Fruit fly (Drosophila melanogaster) whole organism, embryonic: ENCODE data around the gene nAChRalpha6.
A peak's percentile ranks its signal among the peaks of the same experiment; 100 is the strongest.

ENCODE experiments used
- Antp ChIP-seq: fragments of 200-800 bp; sonication (Bioruptor generic); optimal IDR thresholded peaks from 3 replicates; lab custom pipeline; 2016; ENCODE audit warnings: missing biosample characterization, missing genetic modification characterization
- Asciz ChIP-seq: fragments of 200-800 bp; sonication (Bioruptor generic); optimal IDR thresholded peaks from 2 replicates; lab custom pipeline; 2017; ENCODE audit warnings: missing biosample characterization, mild to moderate bottlenecking, missing genetic modification characterization, missing genetic modification reagents
- Bteb2 ChIP-seq: fragments of 200-800 bp; sonication (Bioruptor generic); optimal IDR thresholded peaks from 2 replicates; lab custom pipeline; 2016; ENCODE audit warnings: missing biosample characterization, missing genetic modification characterization
- CG13123 ChIP-seq: fragments of 200-800 bp; sonication (Bioruptor generic); optimal IDR thresholded peaks from 2 replicates; lab custom pipeline; 2016; ENCODE audit warnings: missing biosample characterization, missing genetic modification characterization
- CG17359 ChIP-seq: fragments of 200-800 bp; sonication (Bioruptor generic); optimal IDR thresholded peaks from 3 replicates; lab custom pipeline; 2018; ENCODE audit warnings: missing biosample characterization, mild to moderate bottlenecking, missing genetic modification characterization, moderate library complexity
- CG33213 ChIP-seq: fragments of 200-800 bp; sonication (Bioruptor generic); optimal IDR thresholded peaks from 3 replicates; lab custom pipeline; 2016; ENCODE audit warnings: missing biosample characterization, missing genetic modification characterization
- CG34224 ChIP-seq: fragments of 200-800 bp; sonication (Bioruptor generic); IDR thresholded peaks from 3 replicates; pipeline ENCODE4 v1.3.6; 2022; ENCODE audit warnings: missing biosample characterization, missing genetic modification characterization; ENCODE audit not compliant: partially characterized antibody
- CG34376 ChIP-seq: fragments of 200-800 bp; sonication (Bioruptor generic); optimal IDR thresholded peaks from 2 replicates; lab custom pipeline; 2018; ENCODE audit warnings: missing biosample characterization, mild to moderate bottlenecking, missing genetic modification characterization
- CG4820 ChIP-seq: fragments of 200-800 bp; sonication (Bioruptor generic); optimal IDR thresholded peaks from 3 replicates; lab custom pipeline; 2016; ENCODE audit warnings: missing biosample characterization, missing genetic modification characterization
- CG4854 ChIP-seq: fragments of 200-800 bp; sonication (Bioruptor generic); optimal IDR thresholded peaks from 2 replicates; lab custom pipeline; 2016; ENCODE audit warnings: missing biosample characterization, missing genetic modification characterization, inconsistent platforms
- CG6175 ChIP-seq: fragments of 200-800 bp; sonication (Bioruptor generic); IDR thresholded peaks from 3 replicates; pipeline ENCODE4 v1.3.6; 2022; ENCODE audit warnings: missing biosample characterization, missing genetic modification characterization
- CG6254 ChIP-seq: fragments of 200-800 bp; sonication (Bioruptor generic); optimal IDR thresholded peaks from 3 replicates; lab custom pipeline; 2017; ENCODE audit warnings: mild to moderate bottlenecking, missing biosample characterization, missing genetic modification reagents, missing genetic modification characterization
- CG6272 ChIP-seq: fragments of 200-800 bp; sonication (Bioruptor generic); IDR thresholded peaks from 2 replicates; pipeline ENCODE4 v1.3.6; 2022; ENCODE audit warnings: missing biosample characterization, missing genetic modification characterization
- CG6791 ChIP-seq: fragments of 200-800 bp; sonication (Bioruptor generic); IDR thresholded peaks from 3 replicates; pipeline ENCODE4 v1.3.6; 2022; ENCODE audit warnings: missing biosample characterization, missing genetic modification characterization; ENCODE audit not compliant: partially characterized antibody
- CG7271 ChIP-seq: fragments of 200-800 bp; sonication (Bioruptor generic); optimal IDR thresholded peaks from 2 replicates; lab custom pipeline; 2018; ENCODE audit warnings: missing biosample characterization, mild to moderate bottlenecking, missing genetic modification characterization, moderate library complexity
- CG9437 ChIP-seq: fragments of 200-800 bp; sonication (Bioruptor generic); optimal IDR thresholded peaks from 2 replicates; lab custom pipeline; 2018; ENCODE audit warnings: missing biosample characterization, mild to moderate bottlenecking, missing genetic modification characterization
- CG9727 ChIP-seq: fragments of 200-800 bp; sonication (Bioruptor generic); optimal IDR thresholded peaks from 3 replicates; lab custom pipeline; 2017; ENCODE audit warnings: missing biosample characterization, mild to moderate bottlenecking, missing genetic modification characterization
- Chrac-16 ChIP-seq: fragments of 200-800 bp; sonication (Bioruptor generic); optimal IDR thresholded peaks from 3 replicates; lab custom pipeline; 2016; ENCODE audit warnings: missing biosample characterization, missing genetic modification characterization
- Dip3 ChIP-seq: fragments of 200-800 bp; sonication (Bioruptor generic); optimal IDR thresholded peaks from 3 replicates; lab custom pipeline; 2016; ENCODE audit warnings: missing biosample characterization, missing genetic modification characterization
- Doc3 ChIP-seq: fragments of 200-800 bp; sonication (Bioruptor generic); IDR thresholded peaks from 3 replicates; pipeline ENCODE4 v1.3.6; 2022; ENCODE audit warnings: missing biosample characterization, missing genetic modification characterization; ENCODE audit not compliant: partially characterized antibody
- HLH4C ChIP-seq: fragments of 200-800 bp; sonication (Bioruptor generic); IDR thresholded peaks from 3 replicates; pipeline ENCODE4 v1.3.6; 2022; ENCODE audit warnings: missing biosample characterization, missing genetic modification characterization; ENCODE audit not compliant: partially characterized antibody
- HLHmδ ChIP-seq: fragments of 200-800 bp; sonication (Bioruptor generic); optimal IDR thresholded peaks from 2 replicates; lab custom pipeline; 2018; ENCODE audit warnings: missing biosample characterization, mild to moderate bottlenecking, missing genetic modification characterization, moderate library complexity
- Hr51 ChIP-seq, 2 experiments: fragments of 200-800 bp; sonication (Bioruptor generic); optimal IDR thresholded peaks; 2 replicates in 1 of 2; 3 replicates in 1 of 2; lab custom pipeline; 2016 to 2018; ENCODE audit warnings: missing biosample characterization in 2 of 2, missing genetic modification characterization in 2 of 2, mild to moderate bottlenecking in 1 of 2, moderate library complexity in 1 of 2
- Lpt ChIP-seq: fragments of >200 bp; optimal IDR thresholded peaks from 2 replicates; lab custom pipeline; 2018; ENCODE audit warnings: missing biosample characterization, missing genetic modification characterization
- Rfx ChIP-seq: fragments of 200-800 bp; sonication (Bioruptor generic); IDR thresholded peaks from 2 replicates; pipeline ENCODE4 v1.3.6; 2022; ENCODE audit warnings: missing biosample characterization, missing genetic modification characterization
- Sry-δ ChIP-seq: fragments of 200-800 bp; sonication (Bioruptor generic); optimal IDR thresholded peaks from 2 replicates; lab custom pipeline; 2016; ENCODE audit warnings: missing biosample characterization, missing genetic modification characterization
- Ssrp ChIP-seq: fragments of 200-800 bp; sonication (Bioruptor generic); optimal IDR thresholded peaks from 2 replicates; lab custom pipeline; 2018; ENCODE audit warnings: missing biosample characterization, mild to moderate bottlenecking, missing genetic modification characterization, moderate library complexity
- ab ChIP-seq: fragments of 200-800 bp; sonication (Bioruptor generic); optimal IDR thresholded peaks from 2 replicates; lab custom pipeline; 2016; ENCODE audit warnings: missing biosample characterization, missing genetic modification characterization
- abd-A ChIP-seq: fragments of 200-800 bp; sonication (Bioruptor generic); optimal IDR thresholded peaks from 3 replicates; lab custom pipeline; 2019; ENCODE audit warnings: missing biosample characterization, mild to moderate bottlenecking, missing genetic modification characterization, moderate library complexity
- aop ChIP-seq: fragments of 200-800 bp; sonication (Bioruptor generic); IDR thresholded peaks from 2 replicates; pipeline ENCODE4 v1.3.6; 2022; ENCODE audit warnings: missing biosample characterization, missing genetic modification characterization
- chm ChIP-seq: fragments of 200-800 bp; sonication (Bioruptor generic); IDR thresholded peaks from 2 replicates; pipeline ENCODE4 v1.3.6; 2022; ENCODE audit warnings: missing biosample characterization, missing genetic modification characterization
- cwo ChIP-seq: fragments of 200-800 bp; sonication (Bioruptor generic); optimal IDR thresholded peaks from 3 replicates; lab custom pipeline; 2017; ENCODE audit warnings: missing biosample characterization, missing genetic modification characterization, mild to moderate bottlenecking, moderate library complexity, missing genetic modification reagents
- da ChIP-seq: fragments of 200-800 bp; sonication (Bioruptor generic); optimal IDR thresholded peaks from 2 replicates; lab custom pipeline; 2016; ENCODE audit warnings: missing biosample characterization, missing genetic modification characterization
- danr ChIP-seq: fragments of 200-800 bp; sonication (Bioruptor generic); IDR thresholded peaks from 2 replicates; pipeline ENCODE4 v1.3.6; 2022; ENCODE audit warnings: missing biosample characterization, missing genetic modification characterization
- dati ChIP-seq: fragments of 200-800 bp; sonication (Bioruptor generic); IDR thresholded peaks from 2 replicates; pipeline ENCODE4 v1.3.6; 2022; ENCODE audit warnings: missing biosample characterization, missing genetic modification characterization
- fru ChIP-seq: fragments of >200 bp; optimal IDR thresholded peaks from 2 replicates; lab custom pipeline; 2017
- gcm ChIP-seq: fragments of 200-800 bp; sonication (Bioruptor generic); optimal IDR thresholded peaks from 2 replicates; lab custom pipeline; 2019; ENCODE audit warnings: missing biosample characterization, mild to moderate bottlenecking, missing genetic modification characterization, moderate library complexity
- grau ChIP-seq: fragments of 200-800 bp; optimal IDR thresholded peaks from 3 replicates; lab custom pipeline; 2019; ENCODE audit warnings: missing biosample characterization, mild to moderate bottlenecking, missing genetic modification characterization, moderate library complexity
- gsb-n ChIP-seq: fragments of 200-800 bp; sonication (Bioruptor generic); optimal IDR thresholded peaks from 3 replicates; lab custom pipeline; 2018; ENCODE audit warnings: missing biosample characterization, mild to moderate bottlenecking, missing genetic modification characterization
- hb ChIP-seq: fragments of 200-800 bp; sonication (Bioruptor generic); IDR thresholded peaks from 3 replicates; pipeline ENCODE4 v1.3.6; 2022; ENCODE audit warnings: missing biosample characterization, missing genetic modification characterization; ENCODE audit not compliant: partially characterized antibody
- ken ChIP-seq: fragments of 200-800 bp; sonication (Bioruptor generic); IDR thresholded peaks from 3 replicates; pipeline ENCODE4 v1.3.6; 2022; ENCODE audit warnings: missing biosample characterization, missing genetic modification characterization
- klu ChIP-seq: fragments of 200-800 bp; sonication (Bioruptor generic); IDR thresholded peaks from 2 replicates; pipeline ENCODE4 v1.3.6; 2022; ENCODE audit warnings: missing biosample characterization, missing genetic modification characterization
- prd ChIP-seq, 3 experiments: fragments of >200 bp in 2 of 3; fragments of 200-800 bp in 1 of 3; sonication (Bioruptor generic) in 1 of 3; optimal IDR thresholded peaks in 2 of 3; IDR thresholded peaks in 1 of 3; 2 replicates in 2 of 3; 3 replicates in 1 of 3; pipeline versions ENCODE4 v1.3.6 to Lab custom; 2017 to 2022; ENCODE audit warnings: missing biosample characterization in 1 of 3, missing genetic modification characterization in 1 of 3
- psq ChIP-seq: fragments of 200-800 bp; sonication (Bioruptor generic); optimal IDR thresholded peaks from 2 replicates; lab custom pipeline; 2017; ENCODE audit warnings: missing biosample characterization, missing genetic modification characterization
- pzg ChIP-seq: fragments of 200-800 bp; sonication (Bioruptor generic); optimal IDR thresholded peaks from 3 replicates; lab custom pipeline; 2018; ENCODE audit warnings: missing biosample characterization, mild to moderate bottlenecking, missing genetic modification characterization, moderate library complexity
- sens ChIP-seq: fragments of 200-800 bp; sonication (Bioruptor generic); peaks from one replicate; lab custom pipeline; 2016; ENCODE audit warnings: missing biosample characterization, missing genetic modification characterization
- seq ChIP-seq: fragments of 200-800 bp; sonication (Bioruptor generic); IDR thresholded peaks from 2 replicates; pipeline ENCODE4 v1.3.6; 2022; ENCODE audit warnings: missing biosample characterization, missing genetic modification characterization
- slou ChIP-seq: fragments of 200-800 bp; sonication (Bioruptor generic); optimal IDR thresholded peaks from 3 replicates; lab custom pipeline; 2016; ENCODE audit warnings: missing biosample characterization, missing genetic modification characterization
- slp2 ChIP-seq: fragments of 200-800 bp; sonication (Bioruptor generic); optimal IDR thresholded peaks from 2 replicates; lab custom pipeline; 2016; ENCODE audit warnings: missing biosample characterization, missing genetic modification characterization
- ttk ChIP-seq: fragments of 200-800 bp; sonication (Bioruptor generic); IDR thresholded peaks from 2 replicates; pipeline ENCODE4 v2.1.2; 2022; ENCODE audit warnings: missing biosample characterization, missing genetic modification characterization
- vvl ChIP-seq: fragments of 200-800 bp; sonication (Bioruptor generic); IDR thresholded peaks from 2 replicates; pipeline ENCODE4 v1.3.6; 2022; ENCODE audit warnings: missing biosample characterization, missing genetic modification characterization

Gene nAChRalpha6

DNA sequence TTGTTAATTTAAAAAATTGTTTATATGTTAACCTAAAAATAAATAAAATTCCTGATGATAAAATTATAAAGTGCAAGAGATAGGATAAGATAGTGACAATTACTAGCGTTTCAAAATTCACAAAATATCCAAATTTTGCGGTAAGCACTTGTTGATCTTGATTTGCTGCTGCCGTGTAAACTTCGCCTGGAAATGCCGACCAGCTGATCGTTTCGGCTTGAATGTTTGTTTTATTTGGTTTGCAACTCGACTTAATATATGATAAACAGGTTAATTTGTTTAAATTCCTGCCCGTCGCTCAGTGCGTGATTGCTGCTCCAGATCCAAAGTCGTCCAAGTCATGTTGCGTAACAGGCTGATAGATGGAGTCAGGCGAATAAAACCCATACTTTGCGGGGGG, 35.4 kb upstream of the nAChRalpha6 start, which contains the start of gene CG4592 (continued):
- 0 out of 3 replicates have a peak, but pooled peaks have one; percentile 29 for TF ChIP-seq CG34224
- no peak for TF ChIP-seq klu (GFP tag; lab: Robert Waterston, UW)
- TF ChIP-seq seq (GFP tag; lab: Robert Waterston, UW), result 0 out of 2 replicates have a peak, but pooled peaks have one; percentile 30
- peak; percentile 53 for TF ChIP-seq Asciz (GFP tag; lab: Kevin White, UChicago)
- peak; percentile 90 for TF ChIP-seq chm
- no peak for TF ChIP-seq fru (lab: Kevin White, UChicago)
- no peak for TF ChIP-seq grau
- TF ChIP-seq hb (GFP tag; lab: Robert Waterston, UW), result no peak
- TF ChIP-seq gcm (GFP tag; lab: Kevin White, UChicago), result no peak
- TF ChIP-seq Dip3 (GFP tag; lab: Kevin White, UChicago), result peak; percentile 18
- TF ChIP-seq CG33213 (GFP tag; lab: Kevin White, UChicago), result peak; percentile 12
- no peak for TF ChIP-seq da
- TF ChIP-seq slp2, result no peak
- no peak for TF ChIP-seq Doc3 (GFP tag; lab: Robert Waterston, UW)
- TF ChIP-seq CG34376 (GFP tag; lab: Kevin White, UChicago), result peak; percentile 64
- peak; percentile 8 for TF ChIP-seq Antp (GFP tag; lab: Kevin White, UChicago)
- peak; percentile 28 for TF ChIP-seq Bteb2
- no peak for TF ChIP-seq ttk (GFP tag; lab: Robert Waterston, UW)
- TF ChIP-seq CG6791, result no peak
- TF ChIP-seq dati (GFP tag; lab: Robert Waterston, UW), result 0 out of 2 replicates have a peak, but pooled peaks have one; percentile 35
- no peak for TF ChIP-seq slou (GFP tag; lab: Kevin White, UChicago)
- TF ChIP-seq psq (GFP tag; lab: Kevin White, UChicago), result no peak
- TF ChIP-seq CG17359 (tag; lab: Kevin White, UChicago), result no peak
- peak; percentile 86 for TF ChIP-seq vvl
- peak; percentile 41 for TF ChIP-seq CG9437 (GFP tag; lab: Kevin White, UChicago)
- peak; percentile 11; the same call in 1 of the 2 replicates for TF ChIP-seq danr (GFP tag; lab: Robert Waterston, UW)
- peak; percentile 10 for TF ChIP-seq Chrac-16 (GFP tag; lab: Kevin White, UChicago)
- no peak for TF ChIP-seq CG6175 (GFP tag; lab: Robert Waterston, UW)
- no peak for TF ChIP-seq Hr51 (GFP tag; optimal IDR thresholded peaks at IDR 0.05; lab: Kevin White, UChicago)
- TF ChIP-seq CG13123 (GFP tag; lab: Kevin White, UChicago), result no peak
- peak; percentile 35 for TF ChIP-seq pzg (GFP tag; lab: Kevin White, UChicago)
- peak; percentile 5 for TF ChIP-seq CG6254 (GFP tag; lab: Kevin White, UChicago)
- no peak for TF ChIP-seq aop
- no peak for TF ChIP-seq prd (optimal IDR thresholded peaks at IDR 0.05; lab: Kevin White, UChicago)
- peak; percentile 53; the same call in 2 of the 3 replicates for TF ChIP-seq prd (GFP tag; IDR thresholded peaks at IDR 0.05; lab: Robert Waterston, UW)
- peak; percentile 76; the same call in 2 of the 3 replicates for TF ChIP-seq ken (GFP tag; lab: Robert Waterston, UW)
- TF ChIP-seq HLH4C (GFP tag; lab: Robert Waterston, UW), result no peak
- TF ChIP-seq abd-A, result no peak
- no peak for TF ChIP-seq CG7271 (tag; lab: Kevin White, UChicago)
- TF ChIP-seq Rfx (GFP tag; lab: Robert Waterston, UW), result peak; percentile 83
- peak; percentile 14 for TF ChIP-seq cwo
- TF ChIP-seq CG4854 (GFP tag; lab: Kevin White, UChicago), result no peak
- no peak for TF ChIP-seq Sry-δ (GFP tag; lab: Kevin White, UChicago)
- TF ChIP-seq sens (GFP tag; lab: Kevin White, UChicago), result peak; percentile 90
- TF ChIP-seq Ssrp (tag; lab: Kevin White, UChicago), result no peak
- TF ChIP-seq ab (GFP tag; lab: Kevin White, UChicago), result no peak
- TF ChIP-seq CG6272 (GFP tag; lab: Robert Waterston, UW), result no peak
- TF ChIP-seq HLHmδ (GFP tag; lab: Kevin White, UChicago), result no peak
- peak; percentile 64 for TF ChIP-seq CG9727 (GFP tag; lab: Kevin White, UChicago)
- peak; percentile 99 for TF ChIP-seq CG4820 (GFP tag; lab: Kevin White, UChicago)
- TF ChIP-seq Lpt (GFP tag; lab: Kevin White, UChicago), result no peak
- no peak for TF ChIP-seq gsb-n (tag; lab: Kevin White, UChicago)
